Worm (Caenorhabditis elegans) whole organism, L1 larva: ENCODE results near the gene C29E4.12.

Experiments
- aly-2 ChIP-seq: fragments of 150-350 bp; optimal IDR thresholded peaks from 2 replicates; lab custom pipeline; 2014; ENCODE audit warnings: missing biosample characterization, missing genetic modification characterization
- blmp-1 ChIP-seq: fragments of 150-350 bp; optimal IDR thresholded peaks from 2 replicates; lab custom pipeline; 2014; ENCODE audit warnings: missing biosample characterization, missing genetic modification characterization
- dsc-1 ChIP-seq: sonication (generic microtip); optimal IDR thresholded peaks from 2 replicates; lab custom pipeline; 2016; ENCODE audit warnings: mild to moderate bottlenecking, missing genetic modification characterization, missing compliant biosample characterization
- fos-1 ChIP-seq: fragments of 150-350 bp; optimal IDR thresholded peaks from 2 replicates; lab custom pipeline; 2014; ENCODE audit warnings: missing biosample characterization, missing genetic modification characterization
- jun-1 ChIP-seq: fragments of 150-350 bp; optimal IDR thresholded peaks from 2 replicates; lab custom pipeline; 2014; ENCODE audit warnings: missing biosample characterization, missing genetic modification reagents, missing genetic modification characterization
- lin-13 ChIP-seq: fragments of 150-350 bp; optimal IDR thresholded peaks from 2 replicates; lab custom pipeline; 2014; ENCODE audit warnings: missing biosample characterization, missing genetic modification reagents, missing genetic modification characterization
- mef-2 ChIP-seq: fragments of 150-350 bp; optimal IDR thresholded peaks from 2 replicates; lab custom pipeline; 2014; ENCODE audit warnings: missing biosample characterization, missing genetic modification characterization
- skn-1 ChIP-seq: fragments of 150-350 bp; optimal IDR thresholded peaks from 2 replicates; lab custom pipeline; 2014; ENCODE audit warnings: missing biosample characterization, missing genetic modification characterization
- sox-4 ChIP-seq: sonication (generic microtip); optimal IDR thresholded peaks from 2 replicates; lab custom pipeline; 2016; ENCODE audit warnings: missing genetic modification characterization, missing compliant biosample characterization
- unc-130 ChIP-seq: fragments of 150-350 bp; optimal IDR thresholded peaks from 2 replicates; lab custom pipeline; 2017; ENCODE audit warnings: missing biosample characterization, missing genetic modification characterization, inconsistent platforms
- unc-98 ChIP-seq: fragments of 200-800 bp; sonication (Bioruptor generic); IDR thresholded peaks from 2 replicates; pipeline ENCODE4 v1.3.6; 2022; ENCODE audit warnings: missing genetic modification characterization, missing compliant biosample characterization
- ztf-11 ChIP-seq, 2 experiments: sonication (generic microtip); optimal IDR thresholded peaks; 2 replicates each; lab custom pipeline; 2016 to 2017; ENCODE audit warnings: missing genetic modification characterization in 2 of 2, missing biosample characterization in 1 of 2, missing compliant biosample characterization in 1 of 2

ce11 chrIII:7973201-7973767, 32.3 kb downstream of the C29E4.12 start, which contains the start of the genes eef-1B.1 and aco-2:
- TF ChIP-seq aly-2 (tag; lab: Kevin White, UChicago) (peak; percentile 38), unc-98 (no peak), jun-1 (tag; lab: Kevin White, UChicago) (peak; percentile 89), fos-1 (tag; lab: Kevin White, UChicago) (peak; percentile 81), lin-13 (peak; percentile 96), skn-1 (tag; lab: Kevin White, UChicago) (peak; percentile 90), blmp-1 (peak; percentile 95), sox-4 (tag; lab: Kevin White, UChicago) (peak; percentile 70), unc-130 (tag; lab: Kevin White, UChicago) (peak; percentile 98), mef-2 (peak; percentile 33), dsc-1 (peak; percentile 98), ztf-11 (tag; optimal IDR thresholded peaks at IDR 0.05; lab: Kevin White, UChicago) (peak in 1 of 2 experiments; percentile 70)
